Worm (Caenorhabditis elegans) whole organism, mixed stage, embryonic: ENCODE data around the gene kvs-1.

Experiments
- ceh-83 ChIP-seq: fragments of 200-800 bp; sonication (Bioruptor generic); optimal IDR thresholded peaks from 2 replicates; lab custom pipeline; 2018; ENCODE audit warnings: mild to moderate bottlenecking, missing genetic modification characterization, missing compliant biosample characterization
- cnd-1 ChIP-seq: fragments of 200-800 bp; sonication (Bioruptor generic); optimal IDR thresholded peaks from 2 replicates; lab custom pipeline; 2018; ENCODE audit warnings: mild to moderate bottlenecking, missing genetic modification characterization, missing compliant biosample characterization
- drap-1 ChIP-seq: fragments of 200-800 bp; sonication (Bioruptor generic); optimal IDR thresholded peaks from 3 replicates; lab custom pipeline; 2018; ENCODE audit warnings: mild to moderate bottlenecking, missing genetic modification characterization, missing compliant biosample characterization
- elt-1 ChIP-seq: sonication (generic microtip); optimal IDR thresholded peaks from 2 replicates; lab custom pipeline; 2017; ENCODE audit warnings: missing genetic modification characterization, mild to moderate bottlenecking, missing compliant biosample characterization, antibody characterized with exemption, moderate library complexity, borderline replicate concordance; ENCODE audit not compliant: insufficient read depth
- elt-3 ChIP-seq: fragments of 150-350 bp; optimal IDR thresholded peaks from 2 replicates; lab custom pipeline; 2014; ENCODE audit warnings: missing biosample characterization, missing genetic modification characterization
- lin-13 ChIP-seq: fragments of 150-350 bp; optimal IDR thresholded peaks from 2 replicates; lab custom pipeline; 2014; ENCODE audit warnings: missing biosample characterization, missing genetic modification characterization
- nhr-12 ChIP-seq: fragments of 150-350 bp; optimal IDR thresholded peaks from 2 replicates; lab custom pipeline; 2014; ENCODE audit warnings: missing biosample characterization, missing genetic modification characterization
- nhr-28 ChIP-seq: fragments of 150-350 bp; optimal IDR thresholded peaks from 2 replicates; lab custom pipeline; 2014; ENCODE audit warnings: missing biosample characterization, missing genetic modification characterization
- nhr-76 ChIP-seq: sonication (generic microtip); optimal IDR thresholded peaks from 2 replicates; lab custom pipeline; 2017; ENCODE audit warnings: missing biosample characterization, missing genetic modification characterization
- snpc-4 ChIP-seq: fragments of 150-350 bp; optimal IDR thresholded peaks from 2 replicates; lab custom pipeline; 2014; ENCODE audit warnings: missing biosample characterization, missing genetic modification characterization
- sptf-1 ChIP-seq: sonication (generic microtip); optimal IDR thresholded peaks from 2 replicates; lab custom pipeline; 2017; ENCODE audit warnings: mild to moderate bottlenecking, missing genetic modification characterization, moderate library complexity, missing compliant biosample characterization
- unc-39 ChIP-seq: fragments of 150-350 bp; optimal IDR thresholded peaks from 2 replicates; lab custom pipeline; 2014; ENCODE audit warnings: missing biosample characterization, missing genetic modification characterization
- unc-62 ChIP-seq: fragments of 150-350 bp; optimal IDR thresholded peaks from 2 replicates; lab custom pipeline; 2014; ENCODE audit warnings: missing biosample characterization, missing genetic modification reagents, missing genetic modification characterization
- ztf-11 ChIP-seq: fragments of 150-350 bp; optimal IDR thresholded peaks from 2 replicates; lab custom pipeline; 2014; ENCODE audit warnings: missing biosample characterization, missing genetic modification characterization

ce11 chrX:7670655-7671054 is 36.3 kb downstream of the kvs-1 start, which contains the start of gene F27D9.7:
- TF ChIP-seq nhr-12 (tag; lab: Kevin White, UChicago), result no peak
- no peak for TF ChIP-seq drap-1
- no peak for TF ChIP-seq snpc-4 (tag; lab: Kevin White, UChicago)
- TF ChIP-seq nhr-28 (tag; lab: Kevin White, UChicago), result no peak
- TF ChIP-seq lin-13, result no peak
- no peak for TF ChIP-seq sptf-1 (tag; lab: Kevin White, UChicago)
- no peak for TF ChIP-seq ztf-11 (tag; lab: Kevin White, UChicago)
- TF ChIP-seq unc-39 (tag; lab: Kevin White, UChicago), result no peak
- no peak for TF ChIP-seq unc-62
- no peak for TF ChIP-seq ceh-83 (GFP tag; lab: Kevin White, UChicago)
- TF ChIP-seq cnd-1 (tag; lab: Kevin White, UChicago), result no peak
- no peak for TF ChIP-seq elt-3 (tag; lab: Kevin White, UChicago)
- no peak for TF ChIP-seq nhr-76 (tag; lab: Kevin White, UChicago)
- TF ChIP-seq elt-1, result no peak
